Worm (Caenorhabditis elegans) whole organism, L2 larva: ENCODE results near the gene mbl-1.

Experiments used
- C34F6.9 ChIP-seq: fragments of 150-350 bp; optimal IDR thresholded peaks from 2 replicates; lab custom pipeline; 2014; ENCODE audit warnings: missing biosample characterization, missing genetic modification characterization
- F13H6.1 ChIP-seq: sonication (generic microtip); optimal IDR thresholded peaks from 2 replicates; lab custom pipeline; 2016; ENCODE audit warnings: missing genetic modification characterization, missing compliant biosample characterization
- R02D3.7 ChIP-seq: fragments of 150-350 bp; optimal IDR thresholded peaks from 2 replicates; lab custom pipeline; 2014; ENCODE audit warnings: missing biosample characterization, missing genetic modification characterization
- ZK546.5 ChIP-seq: sonication (generic microtip); optimal IDR thresholded peaks from 2 replicates; lab custom pipeline; 2017; ENCODE audit warnings: missing biosample characterization, missing genetic modification characterization
- alr-1 ChIP-seq: fragments of 150-350 bp; optimal IDR thresholded peaks from 2 replicates; lab custom pipeline; 2014; ENCODE audit warnings: missing biosample characterization, missing genetic modification characterization
- aly-2 ChIP-seq: fragments of 150-350 bp; optimal IDR thresholded peaks from 2 replicates; lab custom pipeline; 2014; ENCODE audit warnings: missing biosample characterization, missing genetic modification characterization
- ama-1 ChIP-seq: fragments of 150-350 bp; optimal IDR thresholded peaks from 2 replicates; lab custom pipeline; 2018; ENCODE audit warnings: inconsistent platforms
- blmp-1 ChIP-seq: sonication (generic microtip); optimal IDR thresholded peaks from 2 replicates; lab custom pipeline; 2017; ENCODE audit warnings: missing genetic modification characterization, mild to moderate bottlenecking, missing compliant biosample characterization, antibody characterized with exemption, moderate library complexity; ENCODE audit not compliant: insufficient read depth
- ceh-82 ChIP-seq: fragments of 150-350 bp; optimal IDR thresholded peaks from 2 replicates; lab custom pipeline; 2014; ENCODE audit warnings: missing biosample characterization, missing genetic modification characterization
- dmd-4 ChIP-seq: sonication (generic microtip); optimal IDR thresholded peaks from 2 replicates; lab custom pipeline; 2017; ENCODE audit warnings: missing biosample characterization, missing genetic modification characterization
- elt-3 ChIP-seq: sonication (generic microtip); optimal IDR thresholded peaks from 2 replicates; lab custom pipeline; 2017; ENCODE audit warnings: missing biosample characterization, missing genetic modification characterization
- fos-1 ChIP-seq: fragments of 150-350 bp; optimal IDR thresholded peaks from 2 replicates; lab custom pipeline; 2014; ENCODE audit warnings: missing biosample characterization, missing genetic modification characterization
- lin-39 ChIP-seq: fragments of 150-350 bp; optimal IDR thresholded peaks from 2 replicates; lab custom pipeline; 2014; ENCODE audit warnings: missing biosample characterization, missing genetic modification reagents, missing genetic modification characterization
- mbf-1 ChIP-seq: sonication (generic microtip); optimal IDR thresholded peaks from 2 replicates; lab custom pipeline; 2017; ENCODE audit warnings: missing biosample characterization, missing genetic modification characterization
- mdl-1 ChIP-seq, 2 experiments: fragments of 150-350 bp in 1 of 2; sonication (generic microtip) in 1 of 2; optimal IDR thresholded peaks; 2 replicates each; lab custom pipeline; 2017; ENCODE audit warnings: missing biosample characterization in 2 of 2, missing genetic modification characterization in 2 of 2
- nhr-10 ChIP-seq: sonication (generic microtip); optimal IDR thresholded peaks from 2 replicates; lab custom pipeline; 2017; ENCODE audit warnings: missing biosample characterization, missing genetic modification characterization
- nhr-129 ChIP-seq: fragments of 150-350 bp; optimal IDR thresholded peaks from 2 replicates; lab custom pipeline; 2014; ENCODE audit warnings: missing biosample characterization, missing genetic modification characterization
- nhr-21 ChIP-seq: fragments of 150-350 bp; optimal IDR thresholded peaks from 2 replicates; lab custom pipeline; 2014; ENCODE audit warnings: missing biosample characterization, missing genetic modification characterization
- nhr-25 ChIP-seq: fragments of 150-350 bp; sonication (generic microtip); optimal IDR thresholded peaks from 3 replicates; lab custom pipeline; 2014; ENCODE audit warnings: missing biosample characterization, missing genetic modification characterization
- nhr-6 ChIP-seq: fragments of 150-350 bp; optimal IDR thresholded peaks from 2 replicates; lab custom pipeline; 2014; ENCODE audit warnings: missing biosample characterization, missing genetic modification characterization
- peb-1 ChIP-seq: fragments of 150-350 bp; optimal IDR thresholded peaks from 2 replicates; lab custom pipeline; 2014; ENCODE audit warnings: missing biosample characterization, missing genetic modification characterization
- sem-4 ChIP-seq: fragments of 150-350 bp; optimal IDR thresholded peaks from 2 replicates; lab custom pipeline; 2014; ENCODE audit warnings: missing biosample characterization, missing genetic modification reagents, missing genetic modification characterization
- skn-1 ChIP-seq: sonication (generic microtip); optimal IDR thresholded peaks from 2 replicates; lab custom pipeline; 2017; ENCODE audit warnings: missing biosample characterization, missing genetic modification characterization
- sma-3 ChIP-seq: sonication (generic microtip); optimal IDR thresholded peaks from 2 replicates; lab custom pipeline; 2016; ENCODE audit warnings: missing genetic modification reagents, missing genetic modification characterization, missing compliant biosample characterization
- sma-9 ChIP-seq, 2 experiments: fragments of 150-350 bp in 1 of 2; sonication (generic microtip) in 1 of 2; optimal IDR thresholded peaks; 2 replicates each; lab custom pipeline; 2014 to 2016; ENCODE audit warnings: missing genetic modification characterization in 2 of 2, mild to moderate bottlenecking in 1 of 2, missing biosample characterization in 1 of 2, missing compliant biosample characterization in 1 of 2, missing genetic modification reagents in 1 of 2, moderate library complexity in 1 of 2
- snpc-4 ChIP-seq: fragments of 150-350 bp; optimal IDR thresholded peaks from 2 replicates; lab custom pipeline; 2014; ENCODE audit warnings: missing biosample characterization, missing genetic modification characterization
- unc-62 ChIP-seq: fragments of 150-350 bp; optimal IDR thresholded peaks from 2 replicates; lab custom pipeline; 2014; ENCODE audit warnings: missing biosample characterization, missing genetic modification reagents, missing genetic modification characterization
- zag-1 ChIP-seq: fragments of 150-350 bp; optimal IDR thresholded peaks from 2 replicates; lab custom pipeline; 2014; ENCODE audit warnings: missing biosample characterization, missing genetic modification characterization
- ztf-11 ChIP-seq: sonication (generic microtip); optimal IDR thresholded peaks from 2 replicates; lab custom pipeline; 2017; ENCODE audit warnings: missing biosample characterization, missing genetic modification characterization

mbl-1 gene

DNA sequence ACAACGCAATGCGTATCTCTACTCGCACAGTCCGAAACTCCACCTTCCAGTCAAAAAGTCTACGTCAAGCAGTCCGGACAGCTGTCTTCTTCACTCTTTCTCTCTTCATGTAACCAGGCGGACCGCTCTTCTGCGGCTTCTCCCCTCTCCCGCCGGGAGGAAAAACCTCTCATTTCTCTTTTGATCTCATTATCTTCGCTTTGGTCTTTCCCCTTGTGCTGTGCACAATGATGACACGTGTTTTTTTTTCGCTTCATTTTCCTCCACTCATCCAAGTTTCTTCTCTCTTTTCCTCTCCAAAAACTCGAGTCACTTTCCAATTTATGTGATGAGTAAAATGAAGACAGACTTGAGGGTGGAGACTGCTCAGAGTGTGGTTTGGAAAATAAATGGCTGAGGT is 64.5 kb downstream of the mbl-1 start, which contains the start of gene F35B3.7:
Gene F35B3.7, minus strand, starts transcription at position 133 of the 400 bp plus-strand sequence.
- TF ChIP-seq nhr-129 (tag; lab: Kevin White, UChicago) (peak; percentile 72), skn-1 (tag; lab: Kevin White, UChicago) (no peak), lin-39 (no peak), R02D3.7 (tag; lab: Kevin White, UChicago) (no peak), mbf-1 (no peak), sma-9 (GFP tag; optimal IDR thresholded peaks at IDR 0.05; lab: Kevin White, UChicago) (peak; percentile 42), sma-9 (tag; optimal IDR thresholded peaks at IDR 0.05; lab: Kevin White, UChicago) (no peak), F13H6.1 (tag; lab: Kevin White, UChicago) (peak; percentile 61), ZK546.5 (tag; lab: Kevin White, UChicago) (no peak), nhr-21 (tag; lab: Kevin White, UChicago) (no peak), C34F6.9 (peak; percentile 5)

DNA sequence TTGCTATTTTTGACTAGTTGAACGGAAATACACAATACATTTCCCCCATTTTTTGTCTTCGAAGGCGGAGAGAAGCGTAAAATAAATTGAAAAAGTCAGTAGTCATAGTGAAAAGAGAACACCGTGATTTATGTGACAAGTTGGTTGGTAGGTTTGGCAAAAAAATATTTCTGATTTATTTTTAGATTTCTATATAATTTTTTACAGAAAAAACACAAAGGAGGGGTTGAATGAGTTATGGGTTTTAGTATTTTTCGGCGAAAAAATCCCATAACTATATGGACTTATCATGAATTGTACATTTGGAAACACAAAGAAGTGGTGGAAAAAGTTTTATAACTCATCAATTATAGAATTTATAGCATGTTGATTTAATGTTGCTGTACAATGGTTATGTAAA is 67.1 kb downstream of the mbl-1 start, which contains the start of gene C30G4.2:
Gene C30G4.2, minus strand, starts transcription at position 101 of the 400 bp plus-strand sequence.
- TF ChIP-seq fos-1 (tag; lab: Kevin White, UChicago) (no peak), ztf-11 (tag; lab: Kevin White, UChicago) (no peak), sma-3 (GFP tag; lab: Kevin White, UChicago) (no peak), snpc-4 (tag; lab: Kevin White, UChicago) (no peak), alr-1 (tag; lab: Kevin White, UChicago) (no peak), peb-1 (tag; lab: Kevin White, UChicago) (no peak), elt-3 (no peak), nhr-6 (no peak), unc-62 (GFP tag; lab: Kevin White, UChicago) (no peak)

DNA sequence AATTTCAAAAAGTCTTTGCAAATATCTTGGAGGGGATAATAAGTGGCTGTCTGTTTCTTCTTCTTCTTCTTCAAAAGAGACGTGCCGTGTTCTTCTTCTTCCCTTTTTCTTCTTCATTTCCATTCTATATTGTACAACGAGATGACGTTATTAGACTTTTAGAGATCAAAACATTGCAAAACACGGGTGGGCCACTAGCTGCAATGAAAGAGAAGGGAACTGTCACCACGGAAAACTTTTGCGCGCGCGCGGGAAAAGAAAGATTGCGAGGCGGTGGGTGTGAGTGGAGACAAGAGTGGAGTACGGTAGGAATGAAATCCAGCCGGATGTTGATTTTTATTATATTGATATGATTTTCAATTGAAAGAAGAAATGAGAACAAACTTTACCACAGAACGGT is 75.7 kb downstream of the mbl-1 start:
- TF ChIP-seq sma-9 (GFP tag; optimal IDR thresholded peaks at IDR 0.05; lab: Kevin White, UChicago) (peak; percentile 49), sma-9 (tag; optimal IDR thresholded peaks at IDR 0.05; lab: Kevin White, UChicago) (no peak), snpc-4 (tag; lab: Kevin White, UChicago) (no peak), aly-2 (tag; lab: Kevin White, UChicago) (no peak), nhr-21 (tag; lab: Kevin White, UChicago) (peak; percentile 47), blmp-1 (tag; lab: Kevin White, UChicago) (peak; percentile 60), fos-1 (tag; lab: Kevin White, UChicago) (no peak), nhr-6 (no peak), sma-3 (GFP tag; lab: Kevin White, UChicago) (peak; percentile 37), zag-1 (tag; lab: Kevin White, UChicago) (no peak), mdl-1 (tag; optimal IDR thresholded peaks at IDR 0.05; lab: Kevin White, UChicago) (no peak), ceh-82 (tag; lab: Kevin White, UChicago) (no peak), ama-1 (no peak), ztf-11 (tag; lab: Kevin White, UChicago) (no peak), nhr-10 (tag; lab: Kevin White, UChicago) (no peak), nhr-25 (tag; lab: Kevin White, UChicago) (peak; percentile 24)

DNA sequence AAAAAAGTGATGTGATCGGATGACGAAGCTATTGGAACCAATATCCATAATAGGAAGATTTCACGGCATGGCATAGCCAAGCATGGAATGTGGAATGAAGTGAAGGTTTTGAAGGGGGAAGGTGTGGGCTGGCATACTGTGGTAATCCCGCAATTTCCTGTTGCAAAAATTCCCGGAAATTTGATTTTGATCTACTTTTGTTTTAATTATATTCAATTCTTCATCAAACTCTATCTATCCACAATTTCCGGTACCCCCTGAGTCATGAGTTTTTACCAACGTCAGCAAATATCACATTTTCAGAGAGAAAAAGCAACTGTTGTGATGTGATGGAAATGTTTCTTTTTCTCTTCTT is 77.0 kb downstream of the mbl-1 start, which contains the start of gene gcy-11:
Gene gcy-11, minus strand, starts transcription at position 101 of the 355 bp plus-strand sequence.
- no peak for TF ChIP-seq alr-1 (tag; lab: Kevin White, UChicago)
- peak; percentile 20 for TF ChIP-seq sma-9 (GFP tag; optimal IDR thresholded peaks at IDR 0.05; lab: Kevin White, UChicago)
- TF ChIP-seq sma-9 (tag; optimal IDR thresholded peaks at IDR 0.05; lab: Kevin White, UChicago), result no peak
- peak; percentile 3 for TF ChIP-seq nhr-129 (tag; lab: Kevin White, UChicago)
- no peak for TF ChIP-seq sem-4
- no peak for TF ChIP-seq dmd-4

DNA sequence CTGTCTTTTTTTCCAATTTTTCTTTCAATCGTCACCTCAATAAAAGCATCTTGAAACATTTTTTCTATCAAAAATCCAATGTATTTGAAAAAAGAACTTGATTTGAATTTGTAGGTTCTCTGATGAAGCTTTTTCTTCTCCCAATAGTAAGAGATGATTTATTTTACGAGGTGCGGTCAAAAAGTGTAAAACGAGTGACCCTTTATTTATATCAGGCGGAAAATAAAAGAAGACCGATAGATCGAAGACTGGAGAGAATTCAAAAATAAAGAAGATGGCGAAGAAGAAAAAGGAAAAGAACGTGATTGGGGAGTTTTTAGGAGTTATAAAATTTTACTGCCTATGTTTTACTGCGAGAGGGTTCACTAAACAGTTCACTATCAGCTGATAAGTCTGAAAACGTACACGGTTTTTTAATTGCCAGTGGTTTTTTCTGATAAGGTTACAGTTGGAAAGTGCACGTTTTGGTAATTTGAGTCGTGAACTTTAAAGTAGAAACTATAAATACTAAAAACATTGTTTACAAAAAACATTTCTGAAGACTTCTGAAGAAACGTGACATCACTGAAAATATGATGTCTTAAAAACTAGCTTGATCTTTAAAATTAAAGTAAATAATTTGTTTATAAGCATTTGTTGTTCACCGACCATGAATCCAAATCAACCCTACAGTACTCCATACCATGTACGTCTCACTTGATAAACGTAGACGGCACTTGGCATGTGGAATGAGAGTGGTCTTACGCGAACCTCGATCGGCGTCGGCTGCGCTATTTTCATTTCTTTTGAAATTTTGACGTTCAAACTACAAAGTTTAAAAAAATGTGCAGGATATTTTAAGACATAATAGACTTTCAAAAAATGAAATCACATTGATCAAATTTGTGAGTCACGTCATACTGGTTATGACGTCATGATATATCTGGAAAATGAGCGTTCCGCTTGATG is 77.7 kb downstream of the mbl-1 start:
- TF ChIP-seq nhr-6, result peak; percentile 24
- TF ChIP-seq ama-1, result peak; percentile 25
- no peak for TF ChIP-seq ztf-11 (tag; lab: Kevin White, UChicago)
- peak; percentile 30 for TF ChIP-seq C34F6.9
- no peak for TF ChIP-seq ceh-82 (tag; lab: Kevin White, UChicago)
- peak; percentile 11 for TF ChIP-seq sem-4
